Worm (Caenorhabditis elegans): ENCODE measurements around the gene hpo-25.

ce11 chrII:2418836-2419235 lies 49.8 kb downstream of the hpo-25 start, which contains the start of gene fbxc-20:
- TF ChIP-seq ztf-29 (GFP tag; IDR thresholded peaks at IDR 0.05): no peak
- TF ChIP-seq ref-1 (GFP tag; conservative IDR thresholded peaks at IDR 0.05): no peak
- TF ChIP-seq flt-1 (GFP tag; IDR thresholded peaks at IDR 0.05): no peak
- no peak for TF ChIP-seq tab-1 (GFP tag; IDR thresholded peaks at IDR 0.05)
- no peak for TF ChIP-seq T22C8.4 (GFP tag; IDR thresholded peaks at IDR 0.05)
- no peak for TF ChIP-seq med-1 (GFP tag; optimal IDR thresholded peaks at IDR 0.05; ENCODE audit: insufficient read depth)

Measured in whole organism, midembryonic.